Fruit fly (Drosophila melanogaster): ENCODE measurements around the gene Srp72.
A peak's percentile ranks its signal among the peaks of the same experiment; 100 is the strongest.

Gene Srp72

DNA sequence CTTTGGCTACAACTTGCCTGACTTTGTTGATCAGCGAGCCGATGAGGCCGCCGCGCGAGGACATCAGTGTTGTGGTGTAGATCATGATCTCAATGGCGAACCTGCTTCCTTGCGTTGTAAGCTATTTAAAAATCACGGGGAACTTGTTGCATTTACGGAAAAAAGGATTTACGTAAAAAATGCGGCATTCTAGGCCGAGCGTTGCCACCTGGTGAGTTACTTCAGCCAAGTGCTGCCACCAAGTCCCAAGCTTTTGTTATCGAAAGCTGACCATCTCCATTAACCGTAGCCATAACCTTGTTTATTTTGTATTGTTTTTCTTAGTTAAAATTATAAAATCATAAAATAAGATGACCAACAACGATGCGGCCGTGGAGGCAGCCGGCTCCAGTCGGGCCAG lies 11.7 kb upstream of the Srp72 start, which contains the start of the genes TFAM and CG5412:
TSS of gene TFAM (minus strand) at position 222 of the 400 bp plus-strand sequence.
TSS of gene CG5412 (plus strand) at position 265 of the 400 bp plus-strand sequence.
- no peak for TF ChIP-seq fd96Ca (GFP tag; IDR thresholded peaks at IDR 0.05)
- TF ChIP-seq EcR (GFP tag; optimal IDR thresholded peaks at IDR 0.05): peak; percentile 64
- TF ChIP-seq Snoo (tag; optimal IDR thresholded peaks at IDR 0.05): no peak

DNA sequence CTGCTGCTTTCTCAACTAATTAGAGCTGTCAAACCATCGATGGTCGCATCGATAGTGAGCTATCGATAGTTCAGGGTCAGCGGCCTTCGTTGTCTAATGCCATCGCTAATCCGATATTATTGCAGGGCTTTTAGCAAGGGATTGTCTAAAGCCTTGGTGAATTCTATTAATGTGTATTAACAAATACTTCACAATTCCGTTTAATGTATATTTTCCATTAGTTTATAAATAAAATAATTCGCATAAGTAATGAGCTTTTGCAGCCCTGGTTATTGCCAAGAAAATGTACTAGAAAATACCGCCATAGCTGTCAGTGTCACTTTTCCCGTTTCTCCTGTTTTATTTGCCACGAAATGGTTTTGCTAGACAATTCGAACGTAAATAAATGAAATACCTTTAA lies 8.7 kb upstream of the Srp72 start, which contains the start of the genes EloB and Srp14:
TSS of gene EloB (minus strand) at position 35 of the 400 bp plus-strand sequence.
TSS of gene Srp14 (plus strand) at position 300 of the 400 bp plus-strand sequence.
- peak; percentile 64 for TF ChIP-seq CG8301 (tag; optimal IDR thresholded peaks at IDR 0.05)
- TF ChIP-seq CG9948 (tag; optimal IDR thresholded peaks at IDR 0.05): peak; percentile 65
- TF ChIP-seq CG17806 (tag; optimal IDR thresholded peaks at IDR 0.05): peak; percentile 70
- no peak for TF ChIP-seq Pif1A (GFP tag; optimal IDR thresholded peaks at IDR 0.05)
- TF ChIP-seq fd96Ca (GFP tag; IDR thresholded peaks at IDR 0.05): peak; percentile 81
- TF ChIP-seq CG8159 (tag; optimal IDR thresholded peaks at IDR 0.05): no peak
- peak; percentile 66 for TF ChIP-seq CG32121 (GFP tag; IDR thresholded peaks at IDR 0.05)
- TF ChIP-seq Snoo (tag; optimal IDR thresholded peaks at IDR 0.05): peak; percentile 66
- TF ChIP-seq D1 (tag; optimal IDR thresholded peaks at IDR 0.05): no peak
- peak; percentile 78 for TF ChIP-seq Ets98B (GFP tag; IDR thresholded peaks at IDR 0.05)
- no peak for TF ChIP-seq CG14655 (GFP tag; optimal IDR thresholded peaks at IDR 0.05)
- peak; percentile 57; the same call in 1 of the 2 replicates for TF ChIP-seq CG12605 (GFP tag; IDR thresholded peaks at IDR 0.05)
- TF ChIP-seq Pif1B (GFP tag; optimal IDR thresholded peaks at IDR 0.05): no peak
- peak; percentile 55 for TF ChIP-seq CG34367 (tag; optimal IDR thresholded peaks at IDR 0.05)
- TF ChIP-seq CG15710 (tag; optimal IDR thresholded peaks at IDR 0.05): peak; percentile 78
- peak; percentile 98 for TF ChIP-seq EcR (GFP tag; optimal IDR thresholded peaks at IDR 0.05)
- TF ChIP-seq gl (tag; optimal IDR thresholded peaks at IDR 0.05): peak; percentile 33
- TF ChIP-seq CG10348 (GFP tag; IDR thresholded peaks at IDR 0.05): no peak
- peak; percentile 77 for TF ChIP-seq CG4496 (GFP tag; IDR thresholded peaks at IDR 0.05)
- no peak for TF ChIP-seq CG13204 (GFP tag; optimal IDR thresholded peaks at IDR 0.05)
- TF ChIP-seq rn (GFP tag; IDR thresholded peaks at IDR 0.05): no peak

DNA sequence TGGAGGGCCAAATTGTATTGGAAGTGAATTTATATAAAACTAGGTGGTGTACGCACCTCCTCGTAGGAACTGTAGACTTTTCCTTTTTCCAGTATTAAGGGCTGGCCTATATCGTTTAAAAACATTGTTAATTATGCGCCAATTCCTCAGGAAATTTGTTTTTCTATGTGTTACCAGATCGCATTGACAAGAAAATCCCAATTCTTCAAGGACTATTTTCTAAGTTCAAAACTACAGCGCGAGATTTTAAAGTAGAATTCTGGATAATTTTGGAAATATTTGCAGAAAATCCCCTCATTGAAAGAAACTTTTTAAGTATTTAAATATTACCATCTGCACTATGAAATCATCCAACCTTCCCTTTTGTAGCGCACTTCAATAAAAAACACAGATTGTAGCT lies 7.1 kb upstream of the Srp72 start, which contains the start of gene CG34008:
TSS of gene CG34008 (minus strand) at position 147 of the 400 bp plus-strand sequence.
- TF ChIP-seq CG8159 (tag; optimal IDR thresholded peaks at IDR 0.05) (no peak), gl (tag; optimal IDR thresholded peaks at IDR 0.05) (no peak), CG17806 (tag; optimal IDR thresholded peaks at IDR 0.05) (no peak), CG14655 (GFP tag; optimal IDR thresholded peaks at IDR 0.05) (no peak), Pif1B (GFP tag; optimal IDR thresholded peaks at IDR 0.05) (no peak), D1 (tag; optimal IDR thresholded peaks at IDR 0.05) (no peak), rn (GFP tag; IDR thresholded peaks at IDR 0.05) (no peak)

DNA sequence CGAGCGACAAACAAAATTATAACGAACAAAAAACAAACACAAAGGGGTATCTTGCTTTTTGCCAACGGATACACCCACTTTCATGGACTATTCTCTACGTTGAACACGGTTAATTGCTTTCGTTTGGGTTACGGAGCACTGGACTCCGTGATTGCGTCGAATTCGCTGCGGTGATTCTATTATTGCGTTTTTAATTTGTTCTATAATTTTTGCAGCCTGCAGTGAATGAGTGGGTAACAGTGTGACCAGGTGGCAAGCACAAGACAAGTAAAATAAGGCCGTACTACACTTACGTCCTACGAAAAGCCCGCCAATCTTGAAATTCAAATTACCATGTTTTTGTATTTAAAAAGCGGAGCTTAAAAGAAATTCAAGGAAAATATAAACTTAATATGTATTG lies 2.9 kb upstream of the Srp72 start, which contains the start of gene CG16953:
TSS of gene CG16953 (minus strand) at position 268 of the 400 bp plus-strand sequence.
- TF ChIP-seq CG4496 (GFP tag; IDR thresholded peaks at IDR 0.05) (no peak), CG12605 (GFP tag; IDR thresholded peaks at IDR 0.05) (no peak), EcR (GFP tag; optimal IDR thresholded peaks at IDR 0.05) (peak; percentile 5)

DNA sequence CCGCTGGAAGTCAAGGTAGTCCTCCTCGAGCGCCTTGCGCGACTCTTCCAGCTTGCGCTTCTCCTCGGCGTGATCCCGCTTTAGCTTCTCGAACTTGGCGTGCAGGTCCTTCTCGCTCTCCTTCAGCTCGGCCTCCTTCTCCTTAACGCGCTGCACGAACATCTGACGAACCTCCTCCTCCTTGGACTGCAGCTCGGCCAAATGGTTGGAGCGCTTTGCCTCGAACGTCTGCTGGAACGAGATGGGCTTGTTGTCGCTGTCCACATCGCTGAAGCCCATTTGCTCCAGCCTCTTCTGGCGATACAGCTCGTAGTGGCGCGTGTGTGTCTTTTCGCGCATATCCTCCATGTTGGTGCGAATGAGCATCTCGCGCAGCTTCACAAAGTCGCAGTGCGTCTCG lies 2.1 kb upstream of the Srp72 start:
- TF ChIP-seq Ets98B (GFP tag; IDR thresholded peaks at IDR 0.05) (no peak), CG12605 (GFP tag; IDR thresholded peaks at IDR 0.05) (no peak), CG15710 (tag; optimal IDR thresholded peaks at IDR 0.05) (no peak)

DNA sequence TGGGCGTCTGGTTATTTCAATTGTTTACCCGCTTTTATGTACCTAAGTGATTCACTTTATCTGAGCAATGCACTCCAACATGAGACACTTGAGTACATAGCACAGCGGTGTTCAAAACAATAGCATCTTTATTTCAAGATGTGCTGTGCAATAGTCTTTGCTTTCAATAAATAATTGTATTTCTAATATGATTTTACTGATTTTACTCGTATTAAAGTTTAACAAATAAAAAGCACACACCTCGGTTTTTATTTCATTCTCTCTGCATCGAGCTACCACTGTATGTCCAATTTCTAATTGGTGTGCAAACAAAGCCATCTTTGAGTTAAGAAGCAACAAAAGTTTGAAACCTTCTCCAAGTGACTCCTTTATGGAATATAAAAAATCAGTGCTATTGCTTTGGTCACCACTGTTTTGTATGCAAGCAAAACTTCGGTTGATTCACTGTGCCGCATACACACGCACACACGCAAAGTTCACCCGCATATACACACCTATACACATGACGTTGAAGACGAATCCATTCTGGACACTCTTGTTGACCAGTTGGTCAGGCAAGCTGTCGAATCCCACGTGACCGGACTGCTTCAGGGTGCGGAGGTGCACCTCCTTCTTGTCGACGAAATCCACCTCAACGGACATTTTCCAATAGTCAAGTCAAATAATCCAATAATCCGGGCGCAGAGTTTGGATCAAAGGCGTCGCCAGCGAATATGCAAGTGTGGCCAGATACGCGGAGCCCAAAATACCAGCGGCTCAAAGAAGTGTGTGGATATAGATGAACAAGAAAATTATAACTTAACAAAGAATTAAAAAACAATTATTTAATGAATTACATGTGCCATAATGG lies 656 bp upstream of the Srp72 start, which contains the start of gene Septin2:
TSS of gene Septin2 (minus strand) at position 727 of the 850 bp plus-strand sequence.
- TF ChIP-seq CG15710 (tag; optimal IDR thresholded peaks at IDR 0.05) (peak; percentile 87), CG9948 (tag; optimal IDR thresholded peaks at IDR 0.05) (peak; percentile 91), rn (GFP tag; IDR thresholded peaks at IDR 0.05) (peak; percentile 74), CG13204 (GFP tag; optimal IDR thresholded peaks at IDR 0.05) (peak; percentile 57), CG8301 (tag; optimal IDR thresholded peaks at IDR 0.05) (peak; percentile 95), Ets98B (GFP tag; IDR thresholded peaks at IDR 0.05) (peak; percentile 75), D1 (tag; optimal IDR thresholded peaks at IDR 0.05) (no peak), CG32121 (GFP tag; IDR thresholded peaks at IDR 0.05) (peak; percentile 80), CG34367 (tag; optimal IDR thresholded peaks at IDR 0.05) (peak; percentile 80), Pif1A (GFP tag; optimal IDR thresholded peaks at IDR 0.05) (peak; percentile 53), CG12605 (GFP tag; IDR thresholded peaks at IDR 0.05) (peak; percentile 61), CG10348 (GFP tag; IDR thresholded peaks at IDR 0.05) (peak; percentile 42; the same call in 1 of the 2 replicates), CG4496 (GFP tag; IDR thresholded peaks at IDR 0.05) (peak; percentile 85), CG17806 (tag; optimal IDR thresholded peaks at IDR 0.05) (peak; percentile 91), gl (tag; optimal IDR thresholded peaks at IDR 0.05) (peak; percentile 68), Pif1B (GFP tag; optimal IDR thresholded peaks at IDR 0.05) (no peak), EcR (GFP tag; optimal IDR thresholded peaks at IDR 0.05) (peak; percentile 63), Snoo (tag; optimal IDR thresholded peaks at IDR 0.05) (peak; percentile 91), fd96Ca (GFP tag; IDR thresholded peaks at IDR 0.05) (peak; percentile 84), CG14655 (GFP tag; optimal IDR thresholded peaks at IDR 0.05) (peak; percentile 95), CG8159 (tag; optimal IDR thresholded peaks at IDR 0.05) (peak; percentile 94)

Measured in whole organism, pupa.